Worm (Caenorhabditis elegans) whole organism, L2 larva: ENCODE measurements around the gene R04F11.3.

Experiments used
- C34F6.9 ChIP-seq: fragments of 150-350 bp; optimal IDR thresholded peaks from 2 replicates; lab custom pipeline; 2014; ENCODE audit warnings: missing biosample characterization, missing genetic modification characterization
- F13H6.1 ChIP-seq: sonication (generic microtip); optimal IDR thresholded peaks from 2 replicates; lab custom pipeline; 2016; ENCODE audit warnings: missing genetic modification characterization, missing compliant biosample characterization
- Y55F3AM.14 ChIP-seq: fragments of 200-800 bp; sonication (Bioruptor generic); optimal IDR thresholded peaks from 2 replicates; lab custom pipeline; 2018; ENCODE audit warnings: mild to moderate bottlenecking, missing genetic modification characterization, missing compliant biosample characterization
- ZK546.5 ChIP-seq: sonication (generic microtip); optimal IDR thresholded peaks from 2 replicates; lab custom pipeline; 2017; ENCODE audit warnings: missing biosample characterization, missing genetic modification characterization
- ama-1 ChIP-seq: fragments of 150-350 bp; optimal IDR thresholded peaks from 2 replicates; lab custom pipeline; 2018; ENCODE audit warnings: inconsistent platforms
- blmp-1 ChIP-seq: sonication (generic microtip); optimal IDR thresholded peaks from 2 replicates; lab custom pipeline; 2017; ENCODE audit warnings: missing genetic modification characterization, mild to moderate bottlenecking, missing compliant biosample characterization, antibody characterized with exemption, moderate library complexity; ENCODE audit not compliant: insufficient read depth
- ceh-16 ChIP-seq: fragments of 150-350 bp; optimal IDR thresholded peaks from 2 replicates; lab custom pipeline; 2014; ENCODE audit warnings: missing biosample characterization, missing genetic modification characterization
- ceh-82 ChIP-seq: fragments of 150-350 bp; optimal IDR thresholded peaks from 2 replicates; lab custom pipeline; 2014; ENCODE audit warnings: missing biosample characterization, missing genetic modification characterization
- crh-2 ChIP-seq: sonication (generic microtip); optimal IDR thresholded peaks from 2 replicates; lab custom pipeline; 2017; ENCODE audit warnings: missing biosample characterization, missing genetic modification characterization
- dmd-4 ChIP-seq: sonication (generic microtip); optimal IDR thresholded peaks from 2 replicates; lab custom pipeline; 2017; ENCODE audit warnings: missing biosample characterization, missing genetic modification characterization
- egl-27 ChIP-seq: sonication (generic microtip); optimal IDR thresholded peaks from 3 replicates; lab custom pipeline; 2017; ENCODE audit warnings: missing biosample characterization, missing genetic modification reagents, missing genetic modification characterization
- elt-1 ChIP-seq: fragments of 150-350 bp; optimal IDR thresholded peaks from 2 replicates; lab custom pipeline; 2014; ENCODE audit warnings: missing biosample characterization, missing genetic modification characterization
- elt-3 ChIP-seq: sonication (generic microtip); optimal IDR thresholded peaks from 2 replicates; lab custom pipeline; 2017; ENCODE audit warnings: missing biosample characterization, missing genetic modification characterization
- fos-1 ChIP-seq: fragments of 150-350 bp; optimal IDR thresholded peaks from 2 replicates; lab custom pipeline; 2014; ENCODE audit warnings: missing biosample characterization, missing genetic modification characterization
- lin-11 ChIP-seq: fragments of 150-350 bp; sonication (generic microtip); optimal IDR thresholded peaks from 2 replicates; lab custom pipeline; 2014; ENCODE audit warnings: missing biosample characterization, missing genetic modification characterization, inconsistent platforms, mixed read lengths
- lin-13 ChIP-seq: fragments of 150-350 bp; optimal IDR thresholded peaks from 2 replicates; lab custom pipeline; 2014; ENCODE audit warnings: missing biosample characterization, missing genetic modification reagents, missing genetic modification characterization
- lin-39 ChIP-seq: fragments of 150-350 bp; optimal IDR thresholded peaks from 2 replicates; lab custom pipeline; 2014; ENCODE audit warnings: missing biosample characterization, missing genetic modification reagents, missing genetic modification characterization
- lsy-2 ChIP-seq, 2 experiments: fragments of 150-350 bp in 1 of 2; sonication (generic microtip) in 1 of 2; optimal IDR thresholded peaks; 2 replicates each; lab custom pipeline; 2014 to 2017; ENCODE audit warnings: missing biosample characterization in 2 of 2, missing genetic modification characterization in 2 of 2
- mab-5 ChIP-seq: fragments of 150-350 bp; optimal IDR thresholded peaks from 2 replicates; lab custom pipeline; 2014; ENCODE audit warnings: missing biosample characterization, missing genetic modification characterization
- mbf-1 ChIP-seq: sonication (generic microtip); optimal IDR thresholded peaks from 2 replicates; lab custom pipeline; 2017; ENCODE audit warnings: missing biosample characterization, missing genetic modification characterization
- mdl-1 ChIP-seq, 2 experiments: fragments of 150-350 bp in 1 of 2; sonication (generic microtip) in 1 of 2; optimal IDR thresholded peaks; 2 replicates each; lab custom pipeline; 2017; ENCODE audit warnings: missing biosample characterization in 2 of 2, missing genetic modification characterization in 2 of 2
- nhr-10 ChIP-seq: sonication (generic microtip); optimal IDR thresholded peaks from 2 replicates; lab custom pipeline; 2017; ENCODE audit warnings: missing biosample characterization, missing genetic modification characterization
- nhr-12 ChIP-seq: fragments of 150-350 bp; optimal IDR thresholded peaks from 2 replicates; lab custom pipeline; 2014; ENCODE audit warnings: missing biosample characterization, missing genetic modification characterization
- nhr-129 ChIP-seq: fragments of 150-350 bp; optimal IDR thresholded peaks from 2 replicates; lab custom pipeline; 2014; ENCODE audit warnings: missing biosample characterization, missing genetic modification characterization
- nhr-21 ChIP-seq: fragments of 150-350 bp; optimal IDR thresholded peaks from 2 replicates; lab custom pipeline; 2014; ENCODE audit warnings: missing biosample characterization, missing genetic modification characterization
- nhr-23 ChIP-seq: fragments of 150-350 bp; optimal IDR thresholded peaks from 2 replicates; lab custom pipeline; 2014; ENCODE audit warnings: missing biosample characterization, missing genetic modification reagents, missing genetic modification characterization
- nhr-25 ChIP-seq: fragments of 150-350 bp; sonication (generic microtip); optimal IDR thresholded peaks from 3 replicates; lab custom pipeline; 2014; ENCODE audit warnings: missing biosample characterization, missing genetic modification characterization
- nhr-77 ChIP-seq: fragments of 150-350 bp; optimal IDR thresholded peaks from 2 replicates; lab custom pipeline; 2014; ENCODE audit warnings: missing biosample characterization, missing genetic modification characterization
- peb-1 ChIP-seq: fragments of 150-350 bp; optimal IDR thresholded peaks from 2 replicates; lab custom pipeline; 2014; ENCODE audit warnings: missing biosample characterization, missing genetic modification characterization
- skn-1 ChIP-seq: sonication (generic microtip); optimal IDR thresholded peaks from 2 replicates; lab custom pipeline; 2017; ENCODE audit warnings: missing biosample characterization, missing genetic modification characterization
- sma-3 ChIP-seq: sonication (generic microtip); optimal IDR thresholded peaks from 2 replicates; lab custom pipeline; 2016; ENCODE audit warnings: missing genetic modification reagents, missing genetic modification characterization, missing compliant biosample characterization
- sma-9 ChIP-seq, 2 experiments: fragments of 150-350 bp in 1 of 2; sonication (generic microtip) in 1 of 2; optimal IDR thresholded peaks; 2 replicates each; lab custom pipeline; 2014 to 2016; ENCODE audit warnings: missing genetic modification characterization in 2 of 2, mild to moderate bottlenecking in 1 of 2, missing biosample characterization in 1 of 2, missing compliant biosample characterization in 1 of 2, missing genetic modification reagents in 1 of 2, moderate library complexity in 1 of 2
- snpc-4 ChIP-seq: fragments of 150-350 bp; optimal IDR thresholded peaks from 2 replicates; lab custom pipeline; 2014; ENCODE audit warnings: missing biosample characterization, missing genetic modification characterization
- unc-55 ChIP-seq: fragments of 150-350 bp; sonication (generic microtip); optimal IDR thresholded peaks from 3 replicates; lab custom pipeline; 2014; ENCODE audit warnings: missing biosample characterization, missing genetic modification reagents, missing genetic modification characterization
- unc-62 ChIP-seq: fragments of 150-350 bp; optimal IDR thresholded peaks from 2 replicates; lab custom pipeline; 2014; ENCODE audit warnings: missing biosample characterization, missing genetic modification reagents, missing genetic modification characterization
- ztf-1 ChIP-seq: fragments of 200-800 bp; sonication (Bioruptor generic); conservative IDR thresholded peaks from 2 replicates; pipeline ENCODE4 v1.3.6; 2022; ENCODE audit warnings: missing genetic modification characterization, missing compliant biosample characterization
- ztf-11 ChIP-seq: sonication (generic microtip); optimal IDR thresholded peaks from 2 replicates; lab custom pipeline; 2017; ENCODE audit warnings: missing biosample characterization, missing genetic modification characterization
- ztf-4 ChIP-seq: fragments of 150-350 bp; optimal IDR thresholded peaks from 2 replicates; lab custom pipeline; 2014; ENCODE audit warnings: missing biosample characterization, missing genetic modification characterization

R04F11.3 gene

ce11 chrV:12337894-12338293 is 20.9 kb upstream of the R04F11.3 start, which contains the start of gene twk-13:
Gene twk-13 (minus strand): TSS chrV:12337994.
- no peak for TF ChIP-seq nhr-129 (tag; lab: Kevin White, UChicago)
- no peak for TF ChIP-seq elt-3
- no peak for TF ChIP-seq peb-1 (tag; lab: Kevin White, UChicago)
- TF ChIP-seq lin-11, result no peak
- no peak for TF ChIP-seq unc-55
- no peak for TF ChIP-seq lin-13 (GFP tag; lab: Kevin White, UChicago)
- no peak for TF ChIP-seq Y55F3AM.14 (GFP tag; lab: Kevin White, UChicago)

- TF ChIP-seq lsy-2 (tag; optimal IDR thresholded peaks at IDR 0.05; lab: Kevin White, UChicago) (peak in 1 of 2 experiments; percentile 49), mbf-1 (tag; lab: Kevin White, UChicago) (no peak), nhr-129 (tag; lab: Kevin White, UChicago) (peak; percentile 37), C34F6.9 (tag; lab: Kevin White, UChicago) (peak; percentile 2), sma-3 (no peak), unc-62 (no peak)
Observed at ce11 chrV:12334387-12334786, 17.4 kb upstream of the R04F11.3 start.

ce11 chrV:12331820-12332219 is 14.8 kb upstream of the R04F11.3 start:
- no peak for TF ChIP-seq nhr-12 (tag; lab: Kevin White, UChicago)
- TF ChIP-seq lsy-2 (tag; optimal IDR thresholded peaks at IDR 0.05; lab: Kevin White, UChicago), result peak in 1 of 2 experiments; percentile 30
- no peak for TF ChIP-seq nhr-21 (tag; lab: Kevin White, UChicago)
- no peak for TF ChIP-seq egl-27 (tag; lab: Kevin White, UChicago)
- TF ChIP-seq nhr-10 (tag; lab: Kevin White, UChicago), result no peak
- no peak for TF ChIP-seq ztf-4 (tag; lab: Kevin White, UChicago)
- TF ChIP-seq skn-1 (tag; lab: Kevin White, UChicago), result no peak
- peak; percentile 41 for TF ChIP-seq unc-55
- no peak for TF ChIP-seq lin-13 (GFP tag; lab: Kevin White, UChicago)
- no peak for TF ChIP-seq lin-39 (tag; lab: Kevin White, UChicago)
- no peak for TF ChIP-seq sma-3
- TF ChIP-seq nhr-77 (tag; lab: Kevin White, UChicago), result no peak
- TF ChIP-seq elt-1 (tag; lab: Kevin White, UChicago), result no peak
- TF ChIP-seq sma-9 (GFP tag; optimal IDR thresholded peaks at IDR 0.05; lab: Kevin White, UChicago), result peak; percentile 43
- no peak for TF ChIP-seq sma-9 (tag; optimal IDR thresholded peaks at IDR 0.05; lab: Kevin White, UChicago)
- TF ChIP-seq peb-1 (tag; lab: Kevin White, UChicago), result no peak
- TF ChIP-seq snpc-4, result no peak
- no peak for TF ChIP-seq ztf-1 (GFP tag; lab: Robert Waterston, UW)
- TF ChIP-seq ztf-11 (tag; lab: Kevin White, UChicago), result no peak
- no peak for TF ChIP-seq dmd-4 (tag; lab: Kevin White, UChicago)
- peak; percentile 42 for TF ChIP-seq nhr-129 (tag; lab: Kevin White, UChicago)
- peak; percentile 15 for TF ChIP-seq F13H6.1
- TF ChIP-seq ama-1 (lab: Kevin White, UChicago), result no peak
- peak; percentile 21 for TF ChIP-seq crh-2 (tag; lab: Kevin White, UChicago)

- TF ChIP-seq nhr-23 (no peak), C34F6.9 (tag; lab: Kevin White, UChicago) (no peak), mdl-1 (tag; optimal IDR thresholded peaks at IDR 0.05; lab: Kevin White, UChicago) (no peak), fos-1 (no peak), ceh-82 (tag; lab: Kevin White, UChicago) (no peak), nhr-25 (tag; lab: Kevin White, UChicago) (no peak)
Observed at ce11 chrV:12329173-12329572, 12.2 kb upstream of the R04F11.3 start.

- no peak for TF ChIP-seq blmp-1
- TF ChIP-seq ceh-16 (tag; lab: Kevin White, UChicago), result no peak
- peak; percentile 6 for TF ChIP-seq unc-55
- TF ChIP-seq lsy-2 (tag; optimal IDR thresholded peaks at IDR 0.05; lab: Kevin White, UChicago), result no peak
- no peak for TF ChIP-seq ztf-1 (GFP tag; lab: Robert Waterston, UW)
- TF ChIP-seq lin-11, result no peak
- TF ChIP-seq ZK546.5 (tag; lab: Kevin White, UChicago), result no peak
- peak; percentile 9 for TF ChIP-seq mab-5
- peak; percentile 15 for TF ChIP-seq C34F6.9 (tag; lab: Kevin White, UChicago)
Observed at ce11 chrV:12326638-12327037, 9.7 kb upstream of the R04F11.3 start.
